Worm (Caenorhabditis elegans) whole organism, late embryonic: ENCODE data around the gene zhit-1.

Source experiments
- C08G9.2 ChIP-seq: sonication (generic microtip); optimal IDR thresholded peaks from 2 replicates; lab custom pipeline; 2016; ENCODE audit warnings: mild to moderate bottlenecking, missing genetic modification characterization, moderate library complexity, missing compliant biosample characterization
- K02D7.2 ChIP-seq: sonication (generic microtip); optimal IDR thresholded peaks from 2 replicates; lab custom pipeline; 2017; ENCODE audit warnings: mild to moderate bottlenecking, missing genetic modification characterization, missing compliant biosample characterization
- T23F11.4 ChIP-seq: fragments of 200-800 bp; sonication (Bioruptor generic); optimal IDR thresholded peaks from 2 replicates; lab custom pipeline; 2018; ENCODE audit warnings: mild to moderate bottlenecking, missing genetic modification characterization, missing compliant biosample characterization
- Y22D7AL.16 ChIP-seq: sonication (generic microtip); optimal IDR thresholded peaks from 2 replicates; lab custom pipeline; 2016; ENCODE audit warnings: missing genetic modification characterization, missing compliant biosample characterization
- ama-1 ChIP-seq: fragments of 150-350 bp; optimal IDR thresholded peaks from 2 replicates; lab custom pipeline; 2014
- ceh-14 ChIP-seq: sonication (generic microtip); optimal IDR thresholded peaks from 2 replicates; lab custom pipeline; 2016; ENCODE audit warnings: missing genotype, missing genetic modification characterization, missing compliant biosample characterization
- ceh-18 ChIP-seq: sonication (generic microtip); optimal IDR thresholded peaks from 2 replicates; lab custom pipeline; 2016; ENCODE audit warnings: missing genetic modification characterization, missing compliant biosample characterization
- ceh-19 ChIP-seq: fragments of 200-800 bp; sonication (Bioruptor generic); optimal IDR thresholded peaks from 2 replicates; lab custom pipeline; 2018; ENCODE audit warnings: mild to moderate bottlenecking, missing genetic modification characterization, missing compliant biosample characterization
- ceh-22 ChIP-seq: sonication (generic microtip); optimal IDR thresholded peaks from 2 replicates; lab custom pipeline; 2017; ENCODE audit warnings: missing biosample characterization, missing genetic modification characterization
- ceh-24 ChIP-seq: sonication (generic microtip); optimal IDR thresholded peaks from 2 replicates; lab custom pipeline; 2016; ENCODE audit warnings: mild to moderate bottlenecking, missing genetic modification characterization, missing compliant biosample characterization
- ceh-30 ChIP-seq: fragments of 150-350 bp; optimal IDR thresholded peaks from 2 replicates; lab custom pipeline; 2014; ENCODE audit warnings: missing biosample characterization, missing genetic modification characterization
- ceh-31 ChIP-seq: sonication (generic microtip); optimal IDR thresholded peaks from 2 replicates; lab custom pipeline; 2016; ENCODE audit warnings: missing genetic modification characterization, missing compliant biosample characterization
- ceh-34 ChIP-seq: sonication (generic microtip); optimal IDR thresholded peaks from 2 replicates; lab custom pipeline; 2016; ENCODE audit warnings: mild to moderate bottlenecking, missing genetic modification characterization, missing compliant biosample characterization
- ceh-48 ChIP-seq: sonication (generic microtip); optimal IDR thresholded peaks from 2 replicates; lab custom pipeline; 2016; ENCODE audit warnings: missing genetic modification characterization, inconsistent platforms, missing compliant biosample characterization
- ceh-9 ChIP-seq: sonication (generic microtip); optimal IDR thresholded peaks from 2 replicates; lab custom pipeline; 2016; ENCODE audit warnings: mild to moderate bottlenecking, missing genetic modification characterization, inconsistent platforms, missing compliant biosample characterization
- dmd-4 ChIP-seq: sonication (generic microtip); optimal IDR thresholded peaks from 2 replicates; lab custom pipeline; 2016; ENCODE audit warnings: borderline replicate concordance, missing genetic modification characterization, missing compliant biosample characterization
- dve-1 ChIP-seq: sonication (generic microtip); optimal IDR thresholded peaks from 2 replicates; lab custom pipeline; 2017; ENCODE audit warnings: antibody characterized with exemption, mild to moderate bottlenecking, missing genetic modification characterization, missing compliant biosample characterization
- elt-2 ChIP-seq: sonication (generic microtip); optimal IDR thresholded peaks from 2 replicates; lab custom pipeline; 2016; ENCODE audit warnings: missing genetic modification reagents, missing genetic modification characterization, missing compliant biosample characterization
- eyg-1 ChIP-seq: sonication (generic microtip); optimal IDR thresholded peaks from 2 replicates; lab custom pipeline; 2016; ENCODE audit warnings: missing genotype, missing genetic modification characterization, missing compliant biosample characterization
- fkh-10 ChIP-seq: fragments of 150-350 bp; optimal IDR thresholded peaks from 2 replicates; lab custom pipeline; 2014; ENCODE audit warnings: missing biosample characterization, missing genetic modification reagents, missing genetic modification characterization
- hlh-15 ChIP-seq: sonication (generic microtip); optimal IDR thresholded peaks from 2 replicates; lab custom pipeline; 2016; ENCODE audit warnings: missing genetic modification characterization, missing compliant biosample characterization
- hlh-30 ChIP-seq: sonication (generic microtip); optimal IDR thresholded peaks from 2 replicates; lab custom pipeline; 2017; ENCODE audit warnings: antibody characterized with exemption, missing genetic modification characterization, missing compliant biosample characterization; ENCODE audit not compliant: insufficient read depth
- hlh-6 ChIP-seq: sonication (generic microtip); optimal IDR thresholded peaks from 2 replicates; lab custom pipeline; 2016; ENCODE audit warnings: missing genotype, missing genetic modification characterization, missing compliant biosample characterization
- hlh-8 ChIP-seq: sonication (generic microtip); optimal IDR thresholded peaks from 2 replicates; lab custom pipeline; 2016; ENCODE audit warnings: missing genotype, missing genetic modification characterization, missing compliant biosample characterization
- lin-11 ChIP-seq: fragments of 200-800 bp; sonication (Bioruptor generic); optimal IDR thresholded peaks from 2 replicates; lab custom pipeline; 2018; ENCODE audit warnings: mild to moderate bottlenecking, missing genetic modification characterization, missing compliant biosample characterization
- madf-2 ChIP-seq: sonication (generic microtip); optimal IDR thresholded peaks from 2 replicates; lab custom pipeline; 2017; ENCODE audit warnings: missing genetic modification characterization, missing compliant biosample characterization
- nfya-1 ChIP-seq: sonication (generic microtip); optimal IDR thresholded peaks from 2 replicates; lab custom pipeline; 2017; ENCODE audit warnings: missing genetic modification characterization, mild to moderate bottlenecking, missing compliant biosample characterization, antibody characterized with exemption, moderate library complexity
- nhr-11 ChIP-seq: fragments of 150-350 bp; optimal IDR thresholded peaks from 2 replicates; lab custom pipeline; 2014; ENCODE audit warnings: missing biosample characterization, missing genetic modification characterization
- nhr-232 ChIP-seq: sonication (generic microtip); optimal IDR thresholded peaks from 2 replicates; lab custom pipeline; 2016; ENCODE audit warnings: missing genetic modification characterization, missing compliant biosample characterization
- npax-4 ChIP-seq: sonication (generic microtip); optimal IDR thresholded peaks from 2 replicates; lab custom pipeline; 2016; ENCODE audit warnings: missing genetic modification characterization, missing compliant biosample characterization
- pag-3 ChIP-seq: sonication (generic microtip); optimal IDR thresholded peaks from 2 replicates; lab custom pipeline; 2016; ENCODE audit warnings: missing compliant biosample characterization, missing genetic modification characterization, borderline replicate concordance
- pax-1 ChIP-seq: fragments of 150-350 bp; optimal IDR thresholded peaks from 2 replicates; lab custom pipeline; 2014; ENCODE audit warnings: missing biosample characterization, missing genetic modification characterization
- pha-4 ChIP-seq: fragments of 150-350 bp; optimal IDR thresholded peaks from 2 replicates; lab custom pipeline; 2018; ENCODE audit warnings: missing biosample characterization, missing genetic modification reagents, missing genetic modification characterization
- pqm-1 ChIP-seq: sonication (generic microtip); optimal IDR thresholded peaks from 2 replicates; lab custom pipeline; 2016; ENCODE audit warnings: missing genetic modification characterization, missing compliant biosample characterization
- sox-4 ChIP-seq: sonication (generic microtip); optimal IDR thresholded peaks from 2 replicates; lab custom pipeline; 2017; ENCODE audit warnings: mild to moderate bottlenecking, missing genetic modification characterization, inconsistent platforms, missing compliant biosample characterization
- tbx-7 ChIP-seq: sonication (generic microtip); optimal IDR thresholded peaks from 2 replicates; lab custom pipeline; 2016; ENCODE audit warnings: missing genotype, missing genetic modification characterization, missing compliant biosample characterization
- ttx-3 ChIP-seq: sonication (generic microtip); optimal IDR thresholded peaks from 2 replicates; lab custom pipeline; 2016; ENCODE audit warnings: missing genetic modification reagents, missing genetic modification characterization, missing compliant biosample characterization
- unc-3 ChIP-seq, 2 experiments: fragments of 200-800 bp in 1 of 2; sonication (Bioruptor generic) in 1 of 2; sonication (generic microtip) in 1 of 2; conservative IDR thresholded peaks in 1 of 2; optimal IDR thresholded peaks in 1 of 2; 2 replicates each; pipeline versions ENCODE4 v1.3.6 to Lab custom; 2016 to 2022; ENCODE audit warnings: missing compliant biosample characterization in 2 of 2, missing genetic modification characterization in 2 of 2, missing genetic modification reagents in 1 of 2
- unc-42 ChIP-seq: sonication (generic microtip); optimal IDR thresholded peaks from 2 replicates; lab custom pipeline; 2016; ENCODE audit warnings: missing genotype, missing genetic modification characterization, missing compliant biosample characterization
- unc-55 ChIP-seq: sonication (generic microtip); optimal IDR thresholded peaks from 2 replicates; lab custom pipeline; 2017; ENCODE audit warnings: missing biosample characterization, missing genetic modification reagents, missing genetic modification characterization
- unc-86 ChIP-seq: sonication (generic microtip); optimal IDR thresholded peaks from 2 replicates; lab custom pipeline; 2016; ENCODE audit warnings: missing genetic modification characterization, missing compliant biosample characterization
- zip-5 ChIP-seq: sonication (generic microtip); optimal IDR thresholded peaks from 2 replicates; lab custom pipeline; 2016; ENCODE audit warnings: missing genetic modification characterization, missing compliant biosample characterization

zhit-1 gene

ce11 chrV:5592323-5592722, 4.0 kb downstream of the zhit-1 start, which contains the start of gene vps-37:
Gene vps-37 (plus strand): TSS chrV:5592700.
- peak; percentile 27 for TF ChIP-seq elt-2
- TF ChIP-seq unc-55 (GFP tag; lab: Kevin White, UChicago) = peak; percentile 57
- no peak for TF ChIP-seq unc-86 (tag; lab: Kevin White, UChicago)
- peak; percentile 2 for TF ChIP-seq K02D7.2 (tag; lab: Kevin White, UChicago)
- TF ChIP-seq ceh-31 (tag; lab: Kevin White, UChicago) = peak; percentile 58
- TF ChIP-seq ceh-9 (tag; lab: Kevin White, UChicago) = no peak
- peak; percentile 59 for TF ChIP-seq nfya-1 (tag; lab: Kevin White, UChicago)
- peak; percentile 35 for TF ChIP-seq ceh-48
- peak; percentile 90 for TF ChIP-seq unc-42
- TF ChIP-seq ceh-14 = peak; percentile 36
- TF ChIP-seq madf-2 (tag; lab: Kevin White, UChicago) = peak; percentile 19
- peak; percentile 44 for TF ChIP-seq ceh-30 (tag; lab: Kevin White, UChicago)
- peak; percentile 8 for TF ChIP-seq ceh-34 (tag; lab: Kevin White, UChicago)
- no peak for TF ChIP-seq unc-3 (GFP tag; conservative IDR thresholded peaks at IDR 0.05; lab: Robert Waterston, UW)
- TF ChIP-seq unc-3 (tag; optimal IDR thresholded peaks at IDR 0.05; lab: Kevin White, UChicago) = peak; percentile 47
- TF ChIP-seq pax-1 = peak; percentile 61
- peak; percentile 3 for TF ChIP-seq zip-5 (tag; lab: Kevin White, UChicago)
- TF ChIP-seq hlh-6 (tag; lab: Kevin White, UChicago) = no peak
- no peak for TF ChIP-seq C08G9.2 (tag; lab: Kevin White, UChicago)
- TF ChIP-seq, all 69 proteins: peak for 14

ce11 chrV:5591887-5592286, 4.5 kb downstream of the zhit-1 start:
- TF ChIP-seq elt-2 (no peak), sox-4 (tag; lab: Kevin White, UChicago) (no peak), dmd-4 (no peak), pqm-1 (tag; lab: Kevin White, UChicago) (no peak), hlh-30 (tag; lab: Kevin White, UChicago) (no peak), npax-4 (tag; lab: Kevin White, UChicago) (no peak), pha-4 (tag; lab: Kevin White, UChicago) (no peak), madf-2 (tag; lab: Kevin White, UChicago) (no peak), hlh-8 (tag; lab: Kevin White, UChicago) (no peak), unc-86 (tag; lab: Kevin White, UChicago) (no peak), ceh-30 (tag; lab: Kevin White, UChicago) (no peak), ama-1 (lab: Kevin White, UChicago) (no peak), tbx-7 (tag; lab: Kevin White, UChicago) (no peak), unc-55 (GFP tag; lab: Kevin White, UChicago) (no peak), nfya-1 (tag; lab: Kevin White, UChicago) (no peak), ttx-3 (tag; lab: Kevin White, UChicago) (no peak)

ce11 chrV:5587955-5588354, 8.4 kb downstream of the zhit-1 start:
- no peak for TF ChIP-seq npax-4 (tag; lab: Kevin White, UChicago)
- no peak for TF ChIP-seq lin-11
- TF ChIP-seq nhr-11 (tag; lab: Kevin White, UChicago) = no peak
- TF ChIP-seq nfya-1 (tag; lab: Kevin White, UChicago) = no peak
- TF ChIP-seq tbx-7 (tag; lab: Kevin White, UChicago) = no peak
- TF ChIP-seq ceh-22 (tag; lab: Kevin White, UChicago) = no peak
- no peak for TF ChIP-seq nhr-232 (tag; lab: Kevin White, UChicago)
- TF ChIP-seq ceh-31 (tag; lab: Kevin White, UChicago) = no peak
- TF ChIP-seq hlh-8 (tag; lab: Kevin White, UChicago) = no peak
- no peak for TF ChIP-seq ama-1 (lab: Kevin White, UChicago)
- no peak for TF ChIP-seq ceh-48
- no peak for TF ChIP-seq T23F11.4 (GFP tag; lab: Kevin White, UChicago)
- TF ChIP-seq hlh-15 (tag; lab: Kevin White, UChicago) = no peak

- TF ChIP-seq nfya-1 (tag; lab: Kevin White, UChicago) = no peak
- no peak for TF ChIP-seq dmd-4
- TF ChIP-seq dve-1 = no peak
- no peak for TF ChIP-seq hlh-15 (tag; lab: Kevin White, UChicago)
- no peak for TF ChIP-seq ama-1 (lab: Kevin White, UChicago)
- TF ChIP-seq ceh-19 (GFP tag; lab: Kevin White, UChicago) = no peak
- TF ChIP-seq fkh-10 (GFP tag; lab: Kevin White, UChicago) = no peak
- no peak for TF ChIP-seq ceh-24 (tag; lab: Kevin White, UChicago)
- TF ChIP-seq ceh-34 (tag; lab: Kevin White, UChicago) = no peak
- no peak for TF ChIP-seq pag-3 (tag; lab: Kevin White, UChicago)
- TF ChIP-seq ceh-18 (tag; lab: Kevin White, UChicago) = no peak
- no peak for TF ChIP-seq ceh-22 (tag; lab: Kevin White, UChicago)
- no peak for TF ChIP-seq eyg-1
- no peak for TF ChIP-seq C08G9.2 (tag; lab: Kevin White, UChicago)
- TF ChIP-seq Y22D7AL.16 (tag; lab: Kevin White, UChicago) = no peak
- no peak for TF ChIP-seq unc-86 (tag; lab: Kevin White, UChicago)
- TF ChIP-seq, all 69 proteins: peak for 0
These were observed 9.3 kb downstream of the zhit-1 start for ce11 chrV:5587042-5587441.
